Fruit fly (Drosophila melanogaster) whole organism, prepupa: ENCODE results near the gene CG46441.

Source experiments
- Blimp-1 ChIP-seq: fragments of 200-800 bp; sonication (Bioruptor generic); optimal IDR thresholded peaks from 3 replicates; lab custom pipeline; 2017; ENCODE audit warnings: missing biosample characterization, missing genetic modification characterization, mild to moderate bottlenecking, moderate library complexity, missing genetic modification reagents
- CG15336 ChIP-seq: fragments of 200-800 bp; sonication (Bioruptor generic); IDR thresholded peaks from 2 replicates; pipeline ENCODE4 v1.3.6; 2022; ENCODE audit warnings: missing biosample characterization, missing genetic modification characterization
- CG1621 ChIP-seq: fragments of 200-800 bp; sonication (Bioruptor generic); optimal IDR thresholded peaks from 3 replicates; lab custom pipeline; 2018; ENCODE audit warnings: missing biosample characterization, mild to moderate bottlenecking, missing genetic modification characterization
- CG16779 ChIP-seq: fragments of 200-800 bp; sonication (Bioruptor generic); optimal IDR thresholded peaks from 3 replicates; lab custom pipeline; 2017; ENCODE audit warnings: missing biosample characterization, mild to moderate bottlenecking, missing genetic modification characterization
- CG3032 ChIP-seq: fragments of 200-800 bp; optimal IDR thresholded peaks from 2 replicates; lab custom pipeline; 2019; ENCODE audit warnings: missing biosample characterization, mild to moderate bottlenecking, missing genetic modification characterization, moderate library complexity
- CG3919 ChIP-seq: fragments of 200-800 bp; sonication (Bioruptor generic); optimal IDR thresholded peaks from 3 replicates; lab custom pipeline; 2016; ENCODE audit warnings: missing biosample characterization, missing genetic modification characterization
- CG6808 ChIP-seq: fragments of 200-800 bp; sonication (Bioruptor generic); optimal IDR thresholded peaks from 3 replicates; lab custom pipeline; 2017; ENCODE audit warnings: missing biosample characterization, missing genetic modification characterization, mild to moderate bottlenecking, moderate library complexity, missing genetic modification reagents
- Gug ChIP-seq: fragments of 200-800 bp; sonication (Bioruptor generic); IDR thresholded peaks from 2 replicates; pipeline ENCODE4 v1.3.6; 2022; ENCODE audit warnings: missing biosample characterization, missing genetic modification characterization
- Met ChIP-seq: fragments of 200-800 bp; sonication (Bioruptor generic); optimal IDR thresholded peaks from 3 replicates; lab custom pipeline; 2016; ENCODE audit warnings: missing biosample characterization, missing genetic modification characterization
- Smox ChIP-seq: fragments of 200-800 bp; sonication (Bioruptor generic); optimal IDR thresholded peaks from 3 replicates; lab custom pipeline; 2016; ENCODE audit warnings: missing biosample characterization, missing genetic modification characterization
- achi ChIP-seq: fragments of 200-800 bp; sonication (Bioruptor generic); optimal IDR thresholded peaks from 3 replicates; lab custom pipeline; 2016; ENCODE audit warnings: missing biosample characterization, missing genetic modification characterization
- fd59A ChIP-seq: fragments of 200-800 bp; sonication (Bioruptor generic); optimal IDR thresholded peaks from 2 replicates; lab custom pipeline; 2017; ENCODE audit warnings: missing biosample characterization, mild to moderate bottlenecking, missing genetic modification characterization, missing genetic modification reagents
- fd85E ChIP-seq: fragments of 200-800 bp; sonication (Bioruptor generic); optimal IDR thresholded peaks from 3 replicates; lab custom pipeline; 2016; ENCODE audit warnings: missing biosample characterization, missing genetic modification characterization
- topi ChIP-seq: fragments of 200-800 bp; sonication (Bioruptor generic); optimal IDR thresholded peaks from 3 replicates; lab custom pipeline; 2016; ENCODE audit warnings: missing biosample characterization, missing genetic modification characterization

DNA sequence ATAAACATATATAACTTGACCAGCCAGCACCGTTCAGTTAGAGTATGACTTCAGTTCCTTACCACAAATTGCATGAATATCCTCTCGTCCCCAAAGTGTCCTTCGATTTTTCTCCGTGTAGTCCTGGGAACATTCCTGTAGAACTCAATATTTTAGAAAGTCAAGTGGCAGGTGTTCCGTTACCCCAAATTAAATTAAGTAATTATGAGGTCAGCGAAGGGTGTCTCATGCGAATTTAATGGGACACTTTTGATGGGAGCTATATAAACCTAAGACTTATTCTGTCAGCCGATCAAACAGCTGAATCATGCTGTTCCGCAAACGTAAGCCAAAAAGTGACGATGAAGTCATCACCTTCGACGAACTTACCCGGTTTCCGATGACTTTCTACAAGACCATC lies 2.7 kb upstream of the CG46441 start, which contains the start of gene Or92a:
- TF ChIP-seq Gug (no peak), CG3919 (GFP tag; lab: Kevin White, UChicago) (no peak), fd59A (GFP tag; lab: Kevin White, UChicago) (no peak), fd85E (GFP tag; lab: Kevin White, UChicago) (no peak), topi (no peak), CG15336 (GFP tag; lab: Robert Waterston, UW) (no peak), Met (GFP tag; lab: Kevin White, UChicago) (no peak), Smox (GFP tag; lab: Kevin White, UChicago) (no peak), CG1621 (no peak), CG6808 (no peak), CG16779 (tag; lab: Kevin White, UChicago) (no peak), Blimp-1 (no peak), achi (no peak), CG3032 (tag; lab: Kevin White, UChicago) (no peak)
